Fruit fly (Drosophila melanogaster): ENCODE measurements around the gene CG13088.

DNA sequence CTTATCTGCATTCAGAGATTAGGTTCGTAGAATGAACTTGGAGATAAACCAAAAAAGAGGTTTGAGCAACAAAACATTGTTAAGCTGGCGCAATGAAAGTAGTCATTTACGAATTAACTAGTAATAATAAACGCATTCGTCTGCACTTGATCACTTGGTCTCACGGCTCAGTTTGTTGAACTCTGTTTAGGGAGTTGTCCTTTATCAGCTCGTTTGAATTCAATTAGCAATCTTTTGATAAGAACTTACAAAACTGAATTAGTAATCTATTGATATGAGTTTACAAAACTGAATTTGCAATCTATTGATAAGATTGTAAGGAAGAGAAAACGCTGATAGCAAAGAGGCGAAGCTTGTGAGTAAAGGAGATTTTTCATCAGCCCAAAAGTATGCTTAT is 45.3 kb downstream of the CG13088 start:
- TF ChIP-seq psq (optimal IDR thresholded peaks at IDR 0.05) (no peak), insv (optimal IDR thresholded peaks at IDR 0.05) (no peak), h (optimal IDR thresholded peaks at IDR 0.05) (no peak), ttk (optimal IDR thresholded peaks at IDR 0.05) (no peak), Myc (optimal IDR thresholded peaks at IDR 0.05) (no peak)

Data from Kc167 (cell line).